Fruit fly (Drosophila melanogaster): Measurements from ENCODE around the gene Sxl.

The Sxl gene

dm6 chrX:7096495-7096995 lies 1.3 kb downstream of the Sxl start (continued):
- TF ChIP-seq CG12942 (GFP tag; optimal IDR thresholded peaks at IDR 0.05) (peak; percentile 55), luna (GFP tag; optimal IDR thresholded peaks at IDR 0.05) (peak; percentile 45), ash1 (GFP tag; optimal IDR thresholded peaks at IDR 0.05) (no peak), gsb (GFP tag; IDR thresholded peaks at IDR 0.05) (peak; percentile 75), fd96Cb (tag; optimal IDR thresholded peaks at IDR 0.05) (peak; percentile 81), gsb-n (tag; optimal IDR thresholded peaks at IDR 0.05) (peak; percentile 79), CG6175 (GFP tag; IDR thresholded peaks at IDR 0.05) (peak; percentile 40; the same call in 1 of the 3 replicates), Dip3 (GFP tag; optimal IDR thresholded peaks at IDR 0.05) (peak; percentile 71), E2f1 (GFP tag; IDR thresholded peaks at IDR 0.05) (peak; percentile 62), CrebB (tag; optimal IDR thresholded peaks at IDR 0.05) (peak; percentile 87), CG8281 (tag; optimal IDR thresholded peaks at IDR 0.05) (peak; percentile 65), pum (GFP tag; optimal IDR thresholded peaks at IDR 0.05) (peak; percentile 51), CG43689 (GFP tag; IDR thresholded peaks at IDR 0.05) (peak; percentile 53; the same call in 1 of the 2 replicates), hth (optimal IDR thresholded peaks at IDR 0.05) (no peak), sd (tag; optimal IDR thresholded peaks at IDR 0.05) (peak; percentile 59), HLH54F (GFP tag; optimal IDR thresholded peaks at IDR 0.05) (peak; percentile 75), CG2678 (tag; optimal IDR thresholded peaks at IDR 0.05) (peak; percentile 93), CG7928 (GFP tag; optimal IDR thresholded peaks at IDR 0.05) (peak; percentile 48), CG4424 (GFP tag; optimal IDR thresholded peaks at IDR 0.05) (peak; percentile 53), MESR4 (GFP tag; optimal IDR thresholded peaks at IDR 0.05) (peak; percentile 16), grn (GFP tag; optimal IDR thresholded peaks at IDR 0.05) (peak; percentile 12), ase (GFP tag; IDR thresholded peaks at IDR 0.05) (peak; percentile 54; the same call in 1 of the 3 replicates), Doc2 (GFP tag; IDR thresholded peaks at IDR 0.05) (peak; percentile 15; the same call in 1 of the 2 replicates), CG14710 (tag; optimal IDR thresholded peaks at IDR 0.05) (peak; percentile 79), jing (GFP tag; optimal IDR thresholded peaks at IDR 0.05) (peak; percentile 64), dimm (GFP tag; IDR thresholded peaks at IDR 0.05) (peak; percentile 45; the same call in 1 of the 2 replicates), CG10543 (GFP tag; optimal IDR thresholded peaks at IDR 0.05) (peak; percentile 84), CG12299 (tag; optimal IDR thresholded peaks at IDR 0.05) (peak; percentile 75), Atf6 (GFP tag; IDR thresholded peaks at IDR 0.05) (peak; percentile 86), CG10654 (GFP tag; optimal IDR thresholded peaks at IDR 0.05) (peak; percentile 53), seq (GFP tag; IDR thresholded peaks at IDR 0.05) (peak; percentile 89), fd3F (GFP tag; optimal IDR thresholded peaks at IDR 0.05) (peak; percentile 76), Lpt (GFP tag; optimal IDR thresholded peaks at IDR 0.05) (no peak), Elba2 (GFP tag; optimal IDR thresholded peaks at IDR 0.05) (no peak), ERR (GFP tag; optimal IDR thresholded peaks at IDR 0.05) (peak; percentile 12), CG7556 (GFP tag; optimal IDR thresholded peaks at IDR 0.05) (peak; percentile 85), Bteb2 (GFP tag; optimal IDR thresholded peaks at IDR 0.05) (peak; percentile 56), sim (GFP tag; IDR thresholded peaks at IDR 0.05) (no peak), CG4730 (GFP tag; IDR thresholded peaks at IDR 0.05) (peak; percentile 52), CG31441 (GFP tag; IDR thresholded peaks at IDR 0.05) (peak; percentile 83), Ada2b (GFP tag; IDR thresholded peaks at IDR 0.05) (peak; percentile 64; the same call in 1 of the 2 replicates), CG14441 (GFP tag; IDR thresholded peaks at IDR 0.05) (peak; percentile 73), CG2202 (tag; optimal IDR thresholded peaks at IDR 0.05) (peak; percentile 71), kay (GFP tag; optimal IDR thresholded peaks at IDR 0.05) (peak; percentile 16), Chrac-16 (GFP tag; optimal IDR thresholded peaks at IDR 0.05) (peak; percentile 75), repo (GFP tag; optimal IDR thresholded peaks at IDR 0.05) (peak; percentile 43), CG10959 (GFP tag; IDR thresholded peaks at IDR 0.05) (peak; percentile 38; the same call in 1 of the 2 replicates), vvl (GFP tag; IDR thresholded peaks at IDR 0.05) (peak; percentile 76), disco-r (GFP tag; optimal IDR thresholded peaks at IDR 0.05) (peak; percentile 47), btn (GFP tag; optimal IDR thresholded peaks at IDR 0.05) (peak; percentile 25), CG11085 (GFP tag; IDR thresholded peaks at IDR 0.05) (peak; percentile 59; the same call in 1 of the 2 replicates), CG3847 (GFP tag; IDR thresholded peaks at IDR 0.05) (peak; percentile 61)
